Fruit fly (Drosophila melanogaster) whole organism, embryonic: Measurements from ENCODE around the gene dlg1.
A peak's percentile ranks its signal among the peaks of the same experiment; 100 is the strongest.

Experiments used
- Atf3 ChIP-seq: fragments of 200-800 bp; sonication (Bioruptor generic); optimal IDR thresholded peaks from 3 replicates; lab custom pipeline; 2016; ENCODE audit warnings: missing biosample characterization, missing genetic modification characterization
- CG10209 ChIP-seq: fragments of 200-800 bp; sonication (Bioruptor generic); optimal IDR thresholded peaks from 3 replicates; lab custom pipeline; 2017; ENCODE audit warnings: missing biosample characterization, mild to moderate bottlenecking, missing genetic modification characterization, missing genetic modification reagents
- CG10267 ChIP-seq: fragments of 200-800 bp; sonication (Bioruptor generic); optimal IDR thresholded peaks from 2 replicates; lab custom pipeline; 2018; ENCODE audit warnings: missing biosample characterization, mild to moderate bottlenecking, missing genetic modification characterization, moderate library complexity
- CG11093 ChIP-seq: fragments of 200-800 bp; sonication (Bioruptor generic); IDR thresholded peaks from 3 replicates; pipeline ENCODE4 v1.3.6; 2022; ENCODE audit warnings: missing biosample characterization, missing genetic modification characterization
- CG11695 ChIP-seq: fragments of 200-800 bp; sonication (Bioruptor generic); IDR thresholded peaks from 3 replicates; pipeline ENCODE4 v1.3.6; 2022; ENCODE audit warnings: missing biosample characterization, missing genetic modification characterization
- CG14050 ChIP-seq: fragments of 200-800 bp; sonication (Bioruptor generic); IDR thresholded peaks from 3 replicates; pipeline ENCODE4 v1.3.6; 2022; ENCODE audit warnings: missing biosample characterization, missing genetic modification characterization
- CG14667 ChIP-seq: fragments of 200-800 bp; sonication (Bioruptor generic); IDR thresholded peaks from 2 replicates; pipeline ENCODE4 v1.3.6; 2022; ENCODE audit warnings: missing biosample characterization, missing genetic modification characterization
- CG14965 ChIP-seq: fragments of 200-800 bp; sonication (Bioruptor generic); optimal IDR thresholded peaks from 2 replicates; lab custom pipeline; 2016; ENCODE audit warnings: missing biosample characterization, missing genetic modification characterization, borderline replicate concordance
- CG17328 ChIP-seq: fragments of 200-800 bp; sonication (Bioruptor generic); IDR thresholded peaks from 2 replicates; pipeline ENCODE4 v1.3.6; 2022; ENCODE audit warnings: missing biosample characterization, missing genetic modification characterization
- CG2116 ChIP-seq: fragments of 200-800 bp; sonication (Bioruptor generic); optimal IDR thresholded peaks from 3 replicates; lab custom pipeline; 2018; ENCODE audit warnings: missing biosample characterization, mild to moderate bottlenecking, missing genetic modification characterization
- CG2712 ChIP-seq: fragments of 200-800 bp; optimal IDR thresholded peaks from 3 replicates; lab custom pipeline; 2019; ENCODE audit warnings: missing biosample characterization, mild to moderate bottlenecking, missing genetic modification characterization, moderate library complexity
- CG32532 ChIP-seq: fragments of 200-800 bp; sonication (Bioruptor generic); IDR thresholded peaks from 2 replicates; pipeline ENCODE4 v1.3.6; 2022; ENCODE audit warnings: missing biosample characterization, missing genetic modification characterization
- CG32772 ChIP-seq: fragments of 200-800 bp; sonication (Bioruptor generic); IDR thresholded peaks from 2 replicates; pipeline ENCODE4 v1.3.6; 2022; ENCODE audit warnings: missing biosample characterization, missing genetic modification characterization
- CG6175 ChIP-seq: fragments of 200-800 bp; sonication (Bioruptor generic); IDR thresholded peaks from 3 replicates; pipeline ENCODE4 v1.3.6; 2022; ENCODE audit warnings: missing biosample characterization, missing genetic modification characterization
- CG6765 ChIP-seq: fragments of 200-800 bp; sonication (Bioruptor generic); optimal IDR thresholded peaks from 3 replicates; lab custom pipeline; 2017; ENCODE audit warnings: missing biosample characterization, mild to moderate bottlenecking, missing genetic modification characterization
- CG7271 ChIP-seq: fragments of 200-800 bp; sonication (Bioruptor generic); optimal IDR thresholded peaks from 2 replicates; lab custom pipeline; 2018; ENCODE audit warnings: missing biosample characterization, mild to moderate bottlenecking, missing genetic modification characterization, moderate library complexity
- CG7357 ChIP-seq: fragments of 200-800 bp; sonication (Bioruptor generic); IDR thresholded peaks from 3 replicates; pipeline ENCODE4 v1.3.6; 2022; ENCODE audit warnings: missing biosample characterization, missing genetic modification characterization
- CG7556 ChIP-seq: fragments of 200-800 bp; sonication (Bioruptor generic); optimal IDR thresholded peaks from 2 replicates; lab custom pipeline; 2017; ENCODE audit warnings: missing biosample characterization, mild to moderate bottlenecking, missing genetic modification characterization
- CG8290 ChIP-seq, 3 experiments: fragments of 200-800 bp; sonication (Bioruptor generic); optimal IDR thresholded peaks; 2 replicates each; lab custom pipeline; 2016 to 2019; ENCODE audit warnings: missing biosample characterization in 3 of 3, missing genetic modification characterization in 3 of 3, mild to moderate bottlenecking in 2 of 3, moderate library complexity in 1 of 3
- CG9215 ChIP-seq: fragments of 200-800 bp; sonication (Bioruptor generic); IDR thresholded peaks from 2 replicates; pipeline ENCODE4 v1.3.6; 2022; ENCODE audit warnings: missing biosample characterization, missing genetic modification characterization
- CG9437 ChIP-seq: fragments of 200-800 bp; sonication (Bioruptor generic); optimal IDR thresholded peaks from 2 replicates; lab custom pipeline; 2018; ENCODE audit warnings: missing biosample characterization, mild to moderate bottlenecking, missing genetic modification characterization
- CHES-1-like ChIP-seq: fragments of 200-800 bp; sonication (Bioruptor generic); optimal IDR thresholded peaks from 2 replicates; lab custom pipeline; 2016; ENCODE audit warnings: missing biosample characterization, missing genetic modification characterization
- Dip2 ChIP-seq: fragments of 200-800 bp; sonication (Bioruptor generic); IDR thresholded peaks from 2 replicates; pipeline ENCODE4 v1.3.6; 2022; ENCODE audit warnings: missing biosample characterization, missing genetic modification characterization
- Dll ChIP-seq: fragments of 200-800 bp; sonication (Bioruptor generic); IDR thresholded peaks from 4 replicates; pipeline ENCODE4 v1.3.6; 2022; ENCODE audit warnings: missing biosample characterization, missing genetic modification characterization; ENCODE audit not compliant: partially characterized antibody
- E2f1 ChIP-seq: fragments of 200-800 bp; sonication (Bioruptor generic); IDR thresholded peaks from 2 replicates; pipeline ENCODE4 v1.3.6; 2022; ENCODE audit warnings: missing biosample characterization, missing genetic modification characterization
- E2f2 ChIP-seq: fragments of 200-800 bp; sonication (Bioruptor generic); IDR thresholded peaks from 2 replicates; pipeline ENCODE4 v1.3.6; 2022; ENCODE audit warnings: missing biosample characterization, missing genetic modification characterization
- Ets65A ChIP-seq: fragments of 200-800 bp; sonication (Bioruptor generic); peaks from one replicate; lab custom pipeline; 2016; ENCODE audit warnings: missing biosample characterization, missing genetic modification characterization
- HLHmδ ChIP-seq: fragments of 200-800 bp; sonication (Bioruptor generic); optimal IDR thresholded peaks from 2 replicates; lab custom pipeline; 2018; ENCODE audit warnings: missing biosample characterization, mild to moderate bottlenecking, missing genetic modification characterization, moderate library complexity
- Hmx ChIP-seq: fragments of 200-800 bp; sonication (Bioruptor generic); optimal IDR thresholded peaks from 2 replicates; lab custom pipeline; 2016; ENCODE audit warnings: missing biosample characterization, missing genetic modification characterization
- Nf-YB ChIP-seq: fragments of 200-800 bp; sonication (Bioruptor generic); optimal IDR thresholded peaks from 3 replicates; lab custom pipeline; 2019; ENCODE audit warnings: missing biosample characterization, mild to moderate bottlenecking, missing genetic modification characterization, moderate library complexity
- Oaz ChIP-seq: fragments of 200-800 bp; sonication (Bioruptor generic); IDR thresholded peaks from 2 replicates; pipeline ENCODE4 v1.3.6; 2022; ENCODE audit warnings: missing biosample characterization, missing genetic modification characterization
- Sox100B ChIP-seq: fragments of 200-800 bp; sonication (Bioruptor generic); optimal IDR thresholded peaks from 3 replicates; lab custom pipeline; 2018; ENCODE audit warnings: missing biosample characterization, mild to moderate bottlenecking, missing genetic modification characterization
- Sox102F ChIP-seq: fragments of 200-800 bp; sonication (Bioruptor generic); optimal IDR thresholded peaks from 2 replicates; lab custom pipeline; 2018; ENCODE audit warnings: missing biosample characterization, mild to moderate bottlenecking, missing genetic modification characterization, moderate library complexity
- amos ChIP-seq: fragments of 200-800 bp; sonication (Bioruptor generic); IDR thresholded peaks from 2 replicates; pipeline ENCODE4 v1.3.6; 2022; ENCODE audit warnings: missing biosample characterization, missing genetic modification characterization; ENCODE audit not compliant: partially characterized antibody
- caup ChIP-seq: fragments of 200-800 bp; sonication (Bioruptor generic); optimal IDR thresholded peaks from 3 replicates; lab custom pipeline; 2017; ENCODE audit warnings: missing biosample characterization, mild to moderate bottlenecking, missing genetic modification characterization, moderate library complexity; ENCODE audit not compliant: severe bottlenecking
- dimm ChIP-seq: fragments of 200-800 bp; sonication (Bioruptor generic); IDR thresholded peaks from 2 replicates; pipeline ENCODE4 v1.3.6; 2022; ENCODE audit warnings: missing biosample characterization, missing genetic modification characterization
- gcm2 ChIP-seq: fragments of 200-800 bp; sonication (Bioruptor generic); optimal IDR thresholded peaks from 2 replicates; lab custom pipeline; 2016; ENCODE audit warnings: missing biosample characterization, missing genetic modification characterization
- insv ChIP-seq, 2 experiments: fragments of 200-800 bp; sonication (Bioruptor generic); optimal IDR thresholded peaks; 3 replicates each; lab custom pipeline; 2016 to 2018; ENCODE audit warnings: missing biosample characterization in 2 of 2, missing genetic modification characterization in 2 of 2
- ken ChIP-seq: fragments of 200-800 bp; sonication (Bioruptor generic); IDR thresholded peaks from 3 replicates; pipeline ENCODE4 v1.3.6; 2022; ENCODE audit warnings: missing biosample characterization, missing genetic modification characterization
- lola ChIP-seq, 3 experiments: fragments of >200 bp in 2 of 3; fragments of 200-800 bp in 1 of 3; sonication (Bioruptor generic) in 1 of 3; optimal IDR thresholded peaks; 2 replicates each; lab custom pipeline; 2017 to 2019; ENCODE audit warnings: missing biosample characterization in 3 of 3, missing genetic modification characterization in 3 of 3, mild to moderate bottlenecking in 1 of 3, moderate library complexity in 1 of 3
- luna ChIP-seq: fragments of 200-800 bp; sonication (Bioruptor generic); optimal IDR thresholded peaks from 2 replicates; lab custom pipeline; 2016; ENCODE audit warnings: missing biosample characterization, missing genetic modification characterization
- maf-S ChIP-seq: fragments of 200-800 bp; sonication (Bioruptor generic); optimal IDR thresholded peaks from 2 replicates; lab custom pipeline; 2016; ENCODE audit warnings: missing biosample characterization, missing genetic modification characterization
- phol ChIP-seq: fragments of 200-800 bp; sonication (Bioruptor generic); optimal IDR thresholded peaks from 3 replicates; lab custom pipeline; 2018; ENCODE audit warnings: missing biosample characterization, mild to moderate bottlenecking, missing genetic modification characterization, moderate library complexity
- prd ChIP-seq, 3 experiments: fragments of >200 bp in 2 of 3; fragments of 200-800 bp in 1 of 3; sonication (Bioruptor generic) in 1 of 3; optimal IDR thresholded peaks in 2 of 3; IDR thresholded peaks in 1 of 3; 2 replicates in 2 of 3; 3 replicates in 1 of 3; pipeline versions ENCODE4 v1.3.6 to Lab custom; 2017 to 2022; ENCODE audit warnings: missing biosample characterization in 1 of 3, missing genetic modification characterization in 1 of 3
- pum ChIP-seq: fragments of 200-800 bp; sonication (Bioruptor generic); optimal IDR thresholded peaks from 2 replicates; lab custom pipeline; 2016; ENCODE audit warnings: missing biosample characterization, missing genetic modification characterization
- pzg ChIP-seq: fragments of 200-800 bp; sonication (Bioruptor generic); optimal IDR thresholded peaks from 3 replicates; lab custom pipeline; 2018; ENCODE audit warnings: missing biosample characterization, mild to moderate bottlenecking, missing genetic modification characterization, moderate library complexity
- unc-4 ChIP-seq: fragments of 200-800 bp; sonication (Bioruptor generic); IDR thresholded peaks from 2 replicates; pipeline ENCODE4 v1.3.6; 2022; ENCODE audit warnings: missing biosample characterization, missing genetic modification characterization; ENCODE audit not compliant: partially characterized antibody
- zen ChIP-seq: fragments of 200-800 bp; sonication (Bioruptor generic); optimal IDR thresholded peaks from 3 replicates; lab custom pipeline; 2018; ENCODE audit warnings: missing biosample characterization, mild to moderate bottlenecking, missing genetic modification characterization, moderate library complexity
- zf30C ChIP-seq: fragments of 200-800 bp; sonication (Bioruptor generic); optimal IDR thresholded peaks from 3 replicates; lab custom pipeline; 2018; ENCODE audit warnings: missing biosample characterization, mild to moderate bottlenecking, missing genetic modification characterization

The dlg1 gene

DNA sequence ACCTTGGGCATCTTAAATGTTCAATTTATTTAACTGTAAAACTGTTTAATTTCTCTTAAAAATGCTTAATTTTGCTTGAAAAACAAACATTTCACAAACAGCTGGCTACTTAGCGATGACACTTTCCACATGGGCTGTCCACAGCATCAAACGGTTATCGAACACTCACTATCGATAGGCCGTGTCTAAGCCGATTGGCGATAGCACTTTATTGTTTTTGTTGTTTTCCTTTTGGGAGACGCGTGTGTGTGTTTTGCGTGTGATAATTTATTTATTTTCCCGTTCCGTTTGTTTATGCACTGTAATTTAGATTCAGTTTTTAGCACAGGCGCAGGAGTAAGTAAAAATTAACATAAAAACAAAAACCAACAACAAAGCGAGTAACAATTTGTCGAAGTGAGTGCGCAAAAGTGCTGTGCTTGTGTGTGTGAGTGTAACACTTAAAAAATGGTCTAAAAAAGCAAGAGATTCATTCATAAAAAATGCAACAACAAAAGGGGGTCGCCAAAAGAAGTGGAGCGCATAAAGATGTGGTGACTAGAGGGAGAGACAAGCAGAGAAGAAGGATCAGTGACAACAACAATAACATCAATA, 44.2 kb upstream of the dlg1 start, which contains the start of gene Gapvd1 (continued):
- TF ChIP-seq CG2712 (tag; lab: Kevin White, UChicago) = peak; percentile 9
- TF ChIP-seq ken (GFP tag; lab: Robert Waterston, UW) = 0 out of 3 replicates have a peak, but pooled peaks have one; percentile 18
- no peak for TF ChIP-seq lola (GFP tag; optimal IDR thresholded peaks at IDR 0.05; lab: Kevin White, UChicago)
- TF ChIP-seq CG14667 (GFP tag; lab: Robert Waterston, UW) = no peak
- 0 out of 2 replicates have a peak, but pooled peaks have one; percentile 21 for TF ChIP-seq E2f1
- TF ChIP-seq CG8290 (GFP tag; optimal IDR thresholded peaks at IDR 0.05; lab: Kevin White, UChicago) = no peak
- peak in 1 of 2 experiments; percentile 46 for TF ChIP-seq CG8290 (tag; optimal IDR thresholded peaks at IDR 0.05; lab: Kevin White, UChicago)
- TF ChIP-seq zen (tag; lab: Kevin White, UChicago) = no peak
- no peak for TF ChIP-seq E2f2 (GFP tag; lab: Robert Waterston, UW)
- TF ChIP-seq CG7556 (GFP tag; lab: Kevin White, UChicago) = no peak
- TF ChIP-seq luna (GFP tag; lab: Kevin White, UChicago) = no peak
- no peak for TF ChIP-seq CG11093
- TF ChIP-seq phol = no peak
- TF ChIP-seq zf30C (GFP tag; lab: Kevin White, UChicago) = no peak
- no peak for TF ChIP-seq Sox100B (GFP tag; lab: Kevin White, UChicago)
- no peak for TF ChIP-seq caup
- no peak for TF ChIP-seq CG32772 (GFP tag; lab: Robert Waterston, UW)
- peak; percentile 37 for TF ChIP-seq CG10267 (tag; lab: Kevin White, UChicago)
- TF ChIP-seq dimm (GFP tag; lab: Robert Waterston, UW) = no peak
- no peak for TF ChIP-seq pum (GFP tag; lab: Kevin White, UChicago)
- peak; percentile 82 for TF ChIP-seq Dll (GFP tag; lab: Robert Waterston, UW)
- TF ChIP-seq Hmx (GFP tag; lab: Kevin White, UChicago) = no peak
- no peak for TF ChIP-seq CG9215 (GFP tag; lab: Robert Waterston, UW)
- peak; percentile 43 for TF ChIP-seq Ets65A (GFP tag; lab: Kevin White, UChicago)
- peak; percentile 44 for TF ChIP-seq CG32532 (GFP tag; lab: Robert Waterston, UW)
- TF ChIP-seq Atf3 = no peak
- no peak for TF ChIP-seq prd (optimal IDR thresholded peaks at IDR 0.05; lab: Kevin White, UChicago)
- no peak for TF ChIP-seq prd (GFP tag; IDR thresholded peaks at IDR 0.05; lab: Robert Waterston, UW)
- TF ChIP-seq CHES-1-like (GFP tag; lab: Kevin White, UChicago) = peak; percentile 39
- TF ChIP-seq HLHmδ (GFP tag; lab: Kevin White, UChicago) = no peak
- TF ChIP-seq pzg (GFP tag; lab: Kevin White, UChicago) = peak; percentile 65
- no peak for TF ChIP-seq Dip2 (GFP tag; lab: Robert Waterston, UW)
- TF ChIP-seq maf-S = no peak
- TF ChIP-seq gcm2 (GFP tag; lab: Kevin White, UChicago) = no peak
- TF ChIP-seq Oaz (GFP tag; lab: Robert Waterston, UW) = no peak
- no peak for TF ChIP-seq CG7271 (tag; lab: Kevin White, UChicago)
- TF ChIP-seq CG11695 (GFP tag; lab: Robert Waterston, UW) = no peak
- TF ChIP-seq CG17328 (GFP tag; lab: Robert Waterston, UW) = 0 out of 2 replicates have a peak, but pooled peaks have one; percentile 14
- TF ChIP-seq amos = peak; percentile 90
- no peak for TF ChIP-seq CG14050 (GFP tag; lab: Robert Waterston, UW)
- TF ChIP-seq CG6175 (GFP tag; lab: Robert Waterston, UW) = no peak
- TF ChIP-seq CG2116 (GFP tag; lab: Kevin White, UChicago) = peak; percentile 66
- peak in 1 of 2 experiments; percentile 56 for TF ChIP-seq insv (GFP tag; optimal IDR thresholded peaks at IDR 0.05; lab: Kevin White, UChicago)
- TF ChIP-seq unc-4 (GFP tag; lab: Robert Waterston, UW) = peak; percentile 83
- no peak for TF ChIP-seq CG6765 (GFP tag; lab: Kevin White, UChicago)
- no peak for TF ChIP-seq Nf-YB (GFP tag; lab: Kevin White, UChicago)
- no peak for TF ChIP-seq CG10209 (GFP tag; lab: Kevin White, UChicago)
- no peak for TF ChIP-seq CG7357
- TF ChIP-seq CG14965 = no peak
- no peak for TF ChIP-seq CG9437 (GFP tag; lab: Kevin White, UChicago)
- TF ChIP-seq Sox102F = no peak
